Worm (Caenorhabditis elegans) whole organism, L1 larva: ENCODE data around the gene vps-8.

Experiments
- dpl-1 ChIP-seq, 3 experiments: fragments of 150-350 bp in 2 of 3; sonication (generic microtip) in 1 of 3; optimal IDR thresholded peaks; 2 replicates each; lab custom pipeline; 2014 to 2017; ENCODE audit warnings: missing biosample characterization in 3 of 3, missing genetic modification characterization in 3 of 3, missing genetic modification reagents in 3 of 3
- efl-1 ChIP-seq, 4 experiments: fragments of 150-350 bp; optimal IDR thresholded peaks in 3 of 4; peaks in 1 of 4; 1 replicate in 1 of 4; 2 replicates in 3 of 4; lab custom pipeline; 2014; ENCODE audit warnings: missing biosample characterization in 2 of 4, missing genetic modification characterization in 2 of 4, missing genetic modification reagents in 2 of 4
- fkh-10 ChIP-seq: sonication (generic microtip); optimal IDR thresholded peaks from 2 replicates; lab custom pipeline; 2017; ENCODE audit warnings: missing biosample characterization, missing genetic modification reagents, missing genetic modification characterization
- hlh-4 ChIP-seq: sonication (generic microtip); optimal IDR thresholded peaks from 2 replicates; lab custom pipeline; 2016; ENCODE audit warnings: mild to moderate bottlenecking, missing genetic modification characterization, missing compliant biosample characterization
- lin-13 ChIP-seq: fragments of 150-350 bp; optimal IDR thresholded peaks from 2 replicates; lab custom pipeline; 2014; ENCODE audit warnings: missing biosample characterization, missing genetic modification reagents, missing genetic modification characterization
- lir-3 ChIP-seq: sonication (generic microtip); optimal IDR thresholded peaks from 2 replicates; lab custom pipeline; 2016; ENCODE audit warnings: mild to moderate bottlenecking, missing genetic modification characterization, moderate library complexity, missing compliant biosample characterization; ENCODE audit not compliant: poor library complexity
- mdl-1 ChIP-seq, 2 experiments: fragments of 150-350 bp; optimal IDR thresholded peaks; 2 replicates each; lab custom pipeline; 2014 to 2017; ENCODE audit warnings: missing biosample characterization in 2 of 2, missing genetic modification characterization in 2 of 2, inconsistent platforms in 1 of 2
- mep-1 ChIP-seq: fragments of 150-350 bp; optimal IDR thresholded peaks from 2 replicates; lab custom pipeline; 2014; ENCODE audit warnings: missing biosample characterization, missing genetic modification characterization
- nhr-11 ChIP-seq: fragments of 150-350 bp; optimal IDR thresholded peaks from 2 replicates; lab custom pipeline; 2014; ENCODE audit warnings: missing biosample characterization, missing genetic modification characterization
- nhr-77 ChIP-seq: fragments of 150-350 bp; optimal IDR thresholded peaks from 2 replicates; lab custom pipeline; 2014; ENCODE audit warnings: missing biosample characterization, missing genetic modification characterization
- unc-30 ChIP-seq: sonication (generic microtip); optimal IDR thresholded peaks from 2 replicates; lab custom pipeline; 2017; ENCODE audit warnings: missing biosample characterization, missing genetic modification characterization

ce11 chrIV:12270392-12270791 lies 5.4 kb downstream of the vps-8 start, which contains the start of gene C42C1.3:
- TF ChIP-seq hlh-4 (tag; lab: Kevin White, UChicago) (no peak), fkh-10 (GFP tag; lab: Kevin White, UChicago) (no peak), efl-1 (optimal IDR thresholded peaks at IDR 0.05; lab: Kevin White, UChicago) (no peak), efl-1 (GFP tag; optimal IDR thresholded peaks at IDR 0.05 in 1 of 2; lab: Kevin White, UChicago) (no peak), dpl-1 (GFP tag; optimal IDR thresholded peaks at IDR 0.05; lab: Kevin White, UChicago) (no peak), mep-1 (tag; lab: Kevin White, UChicago) (no peak), lir-3 (tag; lab: Kevin White, UChicago) (no peak), nhr-77 (tag; lab: Kevin White, UChicago) (no peak), mdl-1 (tag; optimal IDR thresholded peaks at IDR 0.05; lab: Kevin White, UChicago) (no peak), nhr-11 (tag; lab: Kevin White, UChicago) (no peak), unc-30 (tag; lab: Kevin White, UChicago) (no peak), lin-13 (GFP tag; lab: Kevin White, UChicago) (no peak)
